Worm (Caenorhabditis elegans) whole organism, young adult: ENCODE measurements around the gene aexr-3.

Experiments
- B0019.2 ChIP-seq: fragments of 200-800 bp; sonication (Bioruptor generic); conservative IDR thresholded peaks from 2 replicates; pipeline ENCODE4 v1.3.6; 2022; ENCODE audit warnings: missing genetic modification reagents, missing genetic modification characterization, missing compliant biosample characterization
- F33H1.4 ChIP-seq: fragments of 200-800 bp; sonication (Bioruptor generic); IDR thresholded peaks from 2 replicates; pipeline ENCODE4 v1.3.6; 2022; ENCODE audit warnings: missing genetic modification reagents, missing genetic modification characterization, missing compliant biosample characterization
- Y53G8AR.9 ChIP-seq: fragments of 200-800 bp; sonication (Bioruptor generic); conservative IDR thresholded peaks from 2 replicates; pipeline ENCODE4 v1.3.6; 2022; ENCODE audit warnings: missing genetic modification reagents, missing genetic modification characterization, missing compliant biosample characterization
- ceh-27 ChIP-seq: fragments of 200-800 bp; sonication (Bioruptor generic); optimal IDR thresholded peaks from 2 replicates; lab custom pipeline; 2018; ENCODE audit warnings: mild to moderate bottlenecking, missing genetic modification characterization, moderate library complexity, missing compliant biosample characterization
- hmg-1.2 ChIP-seq: fragments of 200-800 bp; sonication (Bioruptor generic); IDR thresholded peaks from 2 replicates; pipeline ENCODE4 v1.3.6; 2022; ENCODE audit warnings: missing genetic modification reagents, missing genetic modification characterization, missing compliant biosample characterization
- lsl-1 ChIP-seq: fragments of 200-800 bp; sonication (Bioruptor generic); optimal IDR thresholded peaks from 2 replicates; lab custom pipeline; 2018; ENCODE audit warnings: mild to moderate bottlenecking, missing genetic modification characterization, moderate library complexity, missing compliant biosample characterization
- mes-4 ChIP-seq: sonication (generic microtip); optimal IDR thresholded peaks from 2 replicates; lab custom pipeline; 2016; ENCODE audit warnings: missing genotype, missing genetic modification characterization, missing compliant biosample characterization
- nhr-90 ChIP-seq: sonication (generic microtip); optimal IDR thresholded peaks from 2 replicates; lab custom pipeline; 2016; ENCODE audit warnings: missing genotype, mild to moderate bottlenecking, missing genetic modification characterization, missing compliant biosample characterization
- sptf-2 ChIP-seq: fragments of 200-800 bp; sonication (Bioruptor generic); optimal IDR thresholded peaks from 2 replicates; lab custom pipeline; 2018; ENCODE audit warnings: mild to moderate bottlenecking, missing genetic modification characterization, missing compliant biosample characterization

DNA sequence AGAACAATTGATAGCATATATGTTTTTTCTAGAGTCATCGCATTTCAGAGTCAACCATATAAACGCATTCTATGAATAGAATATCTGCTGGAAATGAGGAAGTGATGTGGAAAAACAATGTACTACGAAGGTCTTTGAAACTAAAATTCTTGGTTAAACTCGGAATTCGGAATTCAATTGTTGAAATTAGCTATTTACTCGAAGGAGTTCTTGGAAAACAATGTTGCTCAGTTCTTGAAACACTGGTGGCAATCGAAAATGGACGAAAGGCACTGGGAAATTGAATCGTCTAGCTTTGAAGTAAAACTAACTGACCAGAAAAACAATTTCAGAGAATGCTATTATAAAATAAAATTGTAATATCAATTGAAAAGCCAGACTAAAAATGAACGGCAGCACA, 34.6 kb downstream of the aexr-3 start:
- TF ChIP-seq sptf-2 (GFP tag; lab: Kevin White, UChicago): no peak
- no peak for TF ChIP-seq mes-4
- TF ChIP-seq hmg-1.2 (GFP tag; lab: Robert Waterston, UW): no peak
- no peak for TF ChIP-seq Y53G8AR.9
- no peak for TF ChIP-seq lsl-1 (GFP tag; lab: Kevin White, UChicago)
- TF ChIP-seq nhr-90: no peak
- no peak for TF ChIP-seq F33H1.4 (GFP tag; lab: Robert Waterston, UW)
- no peak for TF ChIP-seq ceh-27 (GFP tag; lab: Kevin White, UChicago)
- TF ChIP-seq B0019.2: no peak
